Worm (Caenorhabditis elegans): Measurements from ENCODE around the gene gars-1.

ce11 chrIII:5119063-5119462 is 44.4 kb downstream of the gars-1 start:
- TF ChIP-seq fos-1 (tag; optimal IDR thresholded peaks at IDR 0.05) = no peak
- no peak for TF ChIP-seq elt-2 (tag; optimal IDR thresholded peaks at IDR 0.05)
- no peak for TF ChIP-seq nhr-237 (tag; optimal IDR thresholded peaks at IDR 0.05)
- no peak for TF ChIP-seq ztf-4 (tag; optimal IDR thresholded peaks at IDR 0.05)
- no peak for TF ChIP-seq nhr-28 (tag; optimal IDR thresholded peaks at IDR 0.05)
- TF ChIP-seq blmp-1 (tag; optimal IDR thresholded peaks at IDR 0.05) = no peak
- TF ChIP-seq nhr-20 (tag; optimal IDR thresholded peaks at IDR 0.05) = no peak
- no peak for TF ChIP-seq skn-1 (tag; optimal IDR thresholded peaks at IDR 0.05)
- TF ChIP-seq ceh-82 (tag; optimal IDR thresholded peaks at IDR 0.05) = no peak
- TF ChIP-seq nhr-12 (tag; optimal IDR thresholded peaks at IDR 0.05) = no peak
- TF ChIP-seq ama-1 (optimal IDR thresholded peaks at IDR 0.05) = no peak
